ENCODE assay signal across 1 fruit fly cellular context in the genomic region with DNA sequence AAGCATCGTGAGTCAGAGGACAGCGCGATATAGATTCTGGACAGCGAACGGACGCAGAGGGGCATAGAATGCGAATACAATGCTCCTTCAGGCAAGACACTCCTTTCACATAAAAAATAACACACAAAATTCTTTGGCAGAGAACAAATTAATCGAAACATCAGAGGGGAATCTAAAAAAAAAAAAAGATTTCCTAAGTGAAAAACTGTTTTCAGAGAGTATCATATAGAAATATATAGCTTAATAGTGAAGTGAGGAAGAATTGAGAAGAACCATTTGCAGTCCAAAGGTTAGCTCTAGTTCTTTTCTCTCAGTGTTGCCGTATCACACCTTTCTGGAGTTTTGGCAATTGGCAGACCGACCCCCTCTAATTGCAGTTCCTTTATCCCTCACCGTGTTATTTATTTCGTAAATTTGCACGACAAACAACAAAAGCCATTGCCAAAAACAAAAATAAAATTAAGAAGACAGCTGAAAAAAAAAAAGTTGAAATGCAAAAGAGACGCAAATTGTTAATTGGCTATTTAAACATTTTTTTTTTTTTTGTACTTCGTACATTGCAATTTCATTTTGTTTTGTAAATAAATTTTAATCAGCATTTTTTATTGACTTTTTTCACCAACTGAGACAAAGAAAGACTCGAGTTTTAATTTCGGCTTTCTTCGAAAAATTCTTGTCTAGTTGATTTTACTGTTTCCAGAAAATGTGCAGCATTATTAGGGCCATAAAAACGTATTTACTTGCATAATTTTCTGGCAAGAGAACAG.
TF ChIP-seq lines count a peak whose summit lies in the region.

No protein-coding gene starts in this region.

TF ChIP-seq in whole organism, prepupa, 60 proteins besides CTCF, POLR2A, EP300 and RAD21 (continued from another document):
- no peak for TF ChIP-seq ss (GFP tag; optimal IDR thresholded peaks at IDR 0.05; lab: Kevin White, UChicago)
- TF ChIP-seq CG1621 (tag; optimal IDR thresholded peaks at IDR 0.05; lab: Kevin White, UChicago) = no peak
- TF ChIP-seq spab (GFP tag; optimal IDR thresholded peaks at IDR 0.05; lab: Kevin White, UChicago) = no peak
- no peak for TF ChIP-seq salr (GFP tag; optimal IDR thresholded peaks at IDR 0.05; lab: Kevin White, UChicago)
- TF ChIP-seq acj6 (GFP tag; optimal IDR thresholded peaks at IDR 0.05; lab: Kevin White, UChicago) = no peak
- TF ChIP-seq esn (GFP tag; optimal IDR thresholded peaks at IDR 0.05; lab: Kevin White, UChicago) = peak; percentile 52
- no peak for TF ChIP-seq CG8119 (GFP tag; IDR thresholded peaks at IDR 0.05; lab: Robert Waterston, UW)
- TF ChIP-seq Eip75B (GFP tag; optimal IDR thresholded peaks at IDR 0.05; lab: Kevin White, UChicago) = no peak
- TF ChIP-seq pdm3 (GFP tag; optimal IDR thresholded peaks at IDR 0.05; lab: Kevin White, UChicago) = no peak
- TF ChIP-seq CG7368 (GFP tag; optimal IDR thresholded peaks at IDR 0.05; lab: Kevin White, UChicago) = no peak
- TF ChIP-seq lz (GFP tag; optimal IDR thresholded peaks at IDR 0.05; lab: Kevin White, UChicago) = peak; percentile 25
- no peak for TF ChIP-seq OdsH (GFP tag; optimal IDR thresholded peaks at IDR 0.05; lab: Kevin White, UChicago)
- no peak for TF ChIP-seq CG10669 (GFP tag; optimal IDR thresholded peaks at IDR 0.05; lab: Kevin White, UChicago)
- peak; percentile 47 for TF ChIP-seq Hr39 (GFP tag; optimal IDR thresholded peaks at IDR 0.05; lab: Kevin White, UChicago)
- no peak for TF ChIP-seq Sox102F (GFP tag; optimal IDR thresholded peaks at IDR 0.05; lab: Kevin White, UChicago)
- TF ChIP-seq dsx (GFP tag; optimal IDR thresholded peaks at IDR 0.05; lab: Kevin White, UChicago; ENCODE audit: poor library complexity, severe bottlenecking) = no peak
- no peak for TF ChIP-seq CG15336 (GFP tag; IDR thresholded peaks at IDR 0.05; lab: Robert Waterston, UW)
- TF ChIP-seq fd59A (GFP tag; optimal IDR thresholded peaks at IDR 0.05; lab: Kevin White, UChicago) = no peak
- TF ChIP-seq Ets96B (tag; optimal IDR thresholded peaks at IDR 0.05; lab: Kevin White, UChicago) = no peak
